Worm (Caenorhabditis elegans): ENCODE data around the gene ufd-2.

ce11 chrII:8106921-8107695 is 44.6 kb downstream of the ufd-2 start, which contains the start of the genes chst-1 and C41C4.9:
- TF ChIP-seq him-1 (tag; optimal IDR thresholded peaks at IDR 0.05) (peak; percentile 19), W03F9.2 (tag; optimal IDR thresholded peaks at IDR 0.05) (no peak)
